Worm (Caenorhabditis elegans) whole organism, L1 larva: ENCODE data around the gene Y39A1A.16.

ENCODE experiments used
- mef-2 ChIP-seq: fragments of 150-350 bp; optimal IDR thresholded peaks from 2 replicates; lab custom pipeline; 2014; ENCODE audit warnings: missing biosample characterization, missing genetic modification characterization
- nhr-77 ChIP-seq: fragments of 150-350 bp; optimal IDR thresholded peaks from 2 replicates; lab custom pipeline; 2014; ENCODE audit warnings: missing biosample characterization, missing genetic modification characterization
- skn-1 ChIP-seq: fragments of 150-350 bp; optimal IDR thresholded peaks from 2 replicates; lab custom pipeline; 2014; ENCODE audit warnings: missing biosample characterization, missing genetic modification characterization
- tbx-2 ChIP-seq: sonication (generic microtip); optimal IDR thresholded peaks from 2 replicates; lab custom pipeline; 2016; ENCODE audit warnings: missing genetic modification characterization, missing compliant biosample characterization

ce11 chrIII:10703833-10704232 lies 24.8 kb downstream of the Y39A1A.16 start:
- TF ChIP-seq skn-1 (tag; lab: Kevin White, UChicago) (no peak), nhr-77 (no peak), tbx-2 (tag; lab: Kevin White, UChicago) (no peak), mef-2 (tag; lab: Kevin White, UChicago) (no peak)
